Fruit fly (Drosophila melanogaster) whole organism, embryonic: ENCODE measurements around the gene CG13084.

Experiments
- CG10959 ChIP-seq: fragments of 200-800 bp; sonication (Bioruptor generic); IDR thresholded peaks from 2 replicates; pipeline ENCODE4 v1.3.6; 2022; ENCODE audit warnings: missing biosample characterization, missing genetic modification characterization
- CG12104 ChIP-seq: fragments of 200-800 bp; sonication (Bioruptor generic); optimal IDR thresholded peaks from 3 replicates; lab custom pipeline; 2016; ENCODE audit warnings: missing biosample characterization, missing genetic modification characterization
- CG12155 ChIP-seq: fragments of 200-800 bp; sonication (Bioruptor generic); optimal IDR thresholded peaks from 3 replicates; lab custom pipeline; 2016; ENCODE audit warnings: missing biosample characterization, missing genetic modification characterization
- CG12769 ChIP-seq: fragments of 200-800 bp; sonication (Bioruptor generic); optimal IDR thresholded peaks from 2 replicates; lab custom pipeline; 2019; ENCODE audit warnings: missing biosample characterization, mild to moderate bottlenecking, missing genetic modification characterization, moderate library complexity
- CG14014 ChIP-seq: fragments of 200-800 bp; sonication (Bioruptor generic); IDR thresholded peaks from 2 replicates; pipeline ENCODE4 v1.3.6; 2022; ENCODE audit warnings: missing biosample characterization, missing genetic modification characterization
- CG14050 ChIP-seq: fragments of 200-800 bp; sonication (Bioruptor generic); IDR thresholded peaks from 3 replicates; pipeline ENCODE4 v1.3.6; 2022; ENCODE audit warnings: missing biosample characterization, missing genetic modification characterization
- CG14441 ChIP-seq: fragments of 200-800 bp; sonication (Bioruptor generic); IDR thresholded peaks from 2 replicates; pipeline ENCODE4 v1.3.6; 2022; ENCODE audit warnings: missing biosample characterization, missing genetic modification characterization
- CG14965 ChIP-seq: fragments of 200-800 bp; sonication (Bioruptor generic); optimal IDR thresholded peaks from 2 replicates; lab custom pipeline; 2016; ENCODE audit warnings: missing biosample characterization, missing genetic modification characterization, borderline replicate concordance
- CG1603 ChIP-seq: fragments of 200-800 bp; sonication (Bioruptor generic); optimal IDR thresholded peaks from 2 replicates; lab custom pipeline; 2019; ENCODE audit warnings: missing biosample characterization, mild to moderate bottlenecking, missing genetic modification characterization, moderate library complexity
- CG18476 ChIP-seq: fragments of 200-800 bp; sonication (Bioruptor generic); optimal IDR thresholded peaks from 2 replicates; lab custom pipeline; 2016; ENCODE audit warnings: missing biosample characterization, mild to moderate bottlenecking, missing genetic modification characterization
- CG3838 ChIP-seq: fragments of 200-800 bp; sonication (Bioruptor generic); optimal IDR thresholded peaks from 3 replicates; lab custom pipeline; 2016; ENCODE audit warnings: missing biosample characterization, missing genetic modification characterization
- CG4328 ChIP-seq: fragments of 200-800 bp; sonication (Bioruptor generic); optimal IDR thresholded peaks from 3 replicates; lab custom pipeline; 2017; ENCODE audit warnings: missing biosample characterization, missing genetic modification reagents, missing genetic modification characterization
- CG4360 ChIP-seq: fragments of 200-800 bp; sonication (Bioruptor generic); IDR thresholded peaks from 2 replicates; pipeline ENCODE4 v1.3.6; 2022; ENCODE audit warnings: missing biosample characterization, missing genetic modification characterization
- CG4404 ChIP-seq: fragments of 200-800 bp; sonication (Bioruptor generic); IDR thresholded peaks from 2 replicates; pipeline ENCODE4 v1.3.6; 2022; ENCODE audit warnings: missing biosample characterization, missing genetic modification characterization
- CG4820 ChIP-seq: fragments of 200-800 bp; sonication (Bioruptor generic); optimal IDR thresholded peaks from 3 replicates; lab custom pipeline; 2016; ENCODE audit warnings: missing biosample characterization, missing genetic modification characterization
- CG6254 ChIP-seq: fragments of 200-800 bp; sonication (Bioruptor generic); optimal IDR thresholded peaks from 3 replicates; lab custom pipeline; 2017; ENCODE audit warnings: mild to moderate bottlenecking, missing biosample characterization, missing genetic modification reagents, missing genetic modification characterization
- CG7745 ChIP-seq: fragments of 200-800 bp; sonication (Bioruptor generic); optimal IDR thresholded peaks from 2 replicates; lab custom pipeline; 2018; ENCODE audit warnings: missing biosample characterization, mild to moderate bottlenecking, missing genetic modification characterization, moderate library complexity
- CG8765 ChIP-seq: fragments of 200-800 bp; sonication (Bioruptor generic); IDR thresholded peaks from 2 replicates; pipeline ENCODE4 v1.3.6; 2022; ENCODE audit warnings: missing biosample characterization, missing genetic modification characterization
- CG9215 ChIP-seq: fragments of 200-800 bp; sonication (Bioruptor generic); IDR thresholded peaks from 2 replicates; pipeline ENCODE4 v1.3.6; 2022; ENCODE audit warnings: missing biosample characterization, missing genetic modification characterization
- CkIIα-i1 ChIP-seq: fragments of 200-800 bp; sonication (Bioruptor generic); IDR thresholded peaks from 2 replicates; pipeline ENCODE4 v1.3.6; 2022; ENCODE audit warnings: missing biosample characterization, missing genetic modification characterization
- Dek ChIP-seq: fragments of 200-800 bp; sonication (Bioruptor generic); optimal IDR thresholded peaks from 3 replicates; lab custom pipeline; 2019; ENCODE audit warnings: missing biosample characterization, mild to moderate bottlenecking, missing genetic modification characterization, moderate library complexity
- Ets65A ChIP-seq: fragments of 200-800 bp; sonication (Bioruptor generic); peaks from one replicate; lab custom pipeline; 2016; ENCODE audit warnings: missing biosample characterization, missing genetic modification characterization
- Gug ChIP-seq: fragments of 200-800 bp; sonication (Bioruptor generic); IDR thresholded peaks from 4 replicates; pipeline ENCODE4 v1.3.6; 2022; ENCODE audit warnings: missing biosample characterization, missing genetic modification characterization
- HLH54F ChIP-seq: fragments of 200-800 bp; sonication (Bioruptor generic); optimal IDR thresholded peaks from 3 replicates; lab custom pipeline; 2016; ENCODE audit warnings: missing biosample characterization, missing genetic modification characterization
- MESR4 ChIP-seq: fragments of 200-800 bp; sonication (Bioruptor generic); optimal IDR thresholded peaks from 2 replicates; lab custom pipeline; 2018; ENCODE audit warnings: missing biosample characterization, mild to moderate bottlenecking, missing genetic modification characterization, moderate library complexity
- Neu2 ChIP-seq: fragments of 200-800 bp; sonication (Bioruptor generic); optimal IDR thresholded peaks from 3 replicates; lab custom pipeline; 2016; ENCODE audit warnings: missing biosample characterization, missing genetic modification characterization, borderline replicate concordance
- Ptx1 ChIP-seq: fragments of 200-800 bp; sonication (Bioruptor generic); IDR thresholded peaks from 2 replicates; pipeline ENCODE4 v1.3.6; 2022; ENCODE audit warnings: missing biosample characterization, missing genetic modification characterization
- ab ChIP-seq: fragments of 200-800 bp; sonication (Bioruptor generic); optimal IDR thresholded peaks from 2 replicates; lab custom pipeline; 2016; ENCODE audit warnings: missing biosample characterization, missing genetic modification characterization
- ac ChIP-seq: fragments of 200-800 bp; sonication (Bioruptor generic); optimal IDR thresholded peaks from 3 replicates; lab custom pipeline; 2017; ENCODE audit warnings: missing biosample characterization, mild to moderate bottlenecking, missing genetic modification characterization
- ara ChIP-seq: fragments of 200-800 bp; sonication (Bioruptor generic); IDR thresholded peaks from 2 replicates; pipeline ENCODE4 v1.3.6; 2022; ENCODE audit warnings: missing biosample characterization, missing genetic modification characterization
- ash1 ChIP-seq: fragments of 200-800 bp; sonication (Bioruptor generic); optimal IDR thresholded peaks from 2 replicates; lab custom pipeline; 2018; ENCODE audit warnings: missing biosample characterization, mild to moderate bottlenecking, missing genetic modification characterization
- ci ChIP-seq: fragments of 200-800 bp; sonication (Bioruptor generic); IDR thresholded peaks from 3 replicates; pipeline ENCODE4 v1.3.6; 2022; ENCODE audit warnings: missing biosample characterization, missing genetic modification characterization
- da ChIP-seq: fragments of 200-800 bp; sonication (Bioruptor generic); optimal IDR thresholded peaks from 2 replicates; lab custom pipeline; 2016; ENCODE audit warnings: missing biosample characterization, missing genetic modification characterization
- disco-r ChIP-seq: fragments of 200-800 bp; sonication (Bioruptor generic); optimal IDR thresholded peaks from 2 replicates; lab custom pipeline; 2016; ENCODE audit warnings: missing biosample characterization, missing genetic modification characterization
- dysf ChIP-seq: fragments of 200-800 bp; sonication (Bioruptor generic); IDR thresholded peaks from 3 replicates; pipeline ENCODE4 v1.3.6; 2022; ENCODE audit warnings: missing biosample characterization, missing genetic modification characterization
- emc ChIP-seq: fragments of 200-800 bp; sonication (Bioruptor generic); optimal IDR thresholded peaks from 2 replicates; lab custom pipeline; 2016; ENCODE audit warnings: missing biosample characterization, missing genetic modification characterization
- ems ChIP-seq: fragments of 200-800 bp; sonication (Bioruptor generic); optimal IDR thresholded peaks from 3 replicates; lab custom pipeline; 2016; ENCODE audit warnings: missing biosample characterization, missing genetic modification characterization
- fd64A ChIP-seq: fragments of 200-800 bp; sonication (Bioruptor generic); optimal IDR thresholded peaks from 3 replicates; lab custom pipeline; 2018; ENCODE audit warnings: missing biosample characterization, mild to moderate bottlenecking, missing genetic modification characterization
- fru ChIP-seq: fragments of >200 bp; optimal IDR thresholded peaks from 2 replicates; lab custom pipeline; 2017
- hb ChIP-seq: fragments of 200-800 bp; sonication (Bioruptor generic); IDR thresholded peaks from 3 replicates; pipeline ENCODE4 v1.3.6; 2022; ENCODE audit warnings: missing biosample characterization, missing genetic modification characterization; ENCODE audit not compliant: partially characterized antibody
- lov ChIP-seq, 2 experiments: fragments of 200-800 bp in 1 of 2; fragments of >200 bp in 1 of 2; sonication (Bioruptor generic) in 1 of 2; IDR thresholded peaks in 1 of 2; optimal IDR thresholded peaks in 1 of 2; 2 replicates in 1 of 2; 3 replicates in 1 of 2; pipeline versions ENCODE4 v1.3.6 to Lab custom; 2017 to 2022; ENCODE audit warnings: missing biosample characterization in 1 of 2, missing genetic modification characterization in 1 of 2
- nau ChIP-seq: fragments of 200-800 bp; sonication (Bioruptor generic); optimal IDR thresholded peaks from 3 replicates; lab custom pipeline; 2017; ENCODE audit warnings: missing biosample characterization, mild to moderate bottlenecking, missing genetic modification characterization, missing genetic modification reagents
- pan ChIP-seq, 4 experiments: fragments of >200 bp in 3 of 4; fragments of 200-800 bp in 1 of 4; sonication (Bioruptor generic) in 1 of 4; optimal IDR thresholded peaks in 3 of 4; IDR thresholded peaks in 1 of 4; 2 replicates each; pipeline versions ENCODE4 v1.3.6 to Lab custom; 2017 to 2022; ENCODE audit warnings: missing biosample characterization in 2 of 4, missing genetic modification characterization in 2 of 4, mixed read lengths in 1 of 4
- pum ChIP-seq: fragments of 200-800 bp; sonication (Bioruptor generic); optimal IDR thresholded peaks from 2 replicates; lab custom pipeline; 2016; ENCODE audit warnings: missing biosample characterization, missing genetic modification characterization
- ranshi ChIP-seq: fragments of 200-800 bp; sonication (Bioruptor generic); IDR thresholded peaks from 2 replicates; pipeline ENCODE4 v1.3.6; 2022; ENCODE audit warnings: missing biosample characterization, missing genetic modification characterization
- sens-2 ChIP-seq: fragments of 200-800 bp; sonication (Bioruptor generic); IDR thresholded peaks from 2 replicates; pipeline ENCODE4 v1.3.6; 2022; ENCODE audit warnings: missing biosample characterization, missing genetic modification characterization
- stwl ChIP-seq: fragments of 200-800 bp; sonication (Bioruptor generic); optimal IDR thresholded peaks from 3 replicates; lab custom pipeline; 2018; ENCODE audit warnings: missing biosample characterization, mild to moderate bottlenecking, missing genetic modification characterization, moderate library complexity
- tgo ChIP-seq: fragments of 200-800 bp; sonication (Bioruptor generic); IDR thresholded peaks from 3 replicates; pipeline ENCODE4 v1.3.6; 2022; ENCODE audit warnings: missing biosample characterization, missing genetic modification characterization
- twi ChIP-seq: fragments of 200-800 bp; optimal IDR thresholded peaks from 2 replicates; lab custom pipeline; 2019; ENCODE audit warnings: missing biosample characterization, mild to moderate bottlenecking, missing genetic modification characterization, moderate library complexity

CG13084 gene

dm6 chr2L:19517154-19517814 lies 32.6 kb downstream of the CG13084 start, which contains the start of gene Hasp (continued):
- TF ChIP-seq CG6254 (peak; percentile 53), sens-2 (GFP tag; lab: Robert Waterston, UW) (no peak), CG4328 (GFP tag; lab: Kevin White, UChicago) (no peak), CG3838 (GFP tag; lab: Kevin White, UChicago) (no peak), CG4360 (no peak), CG12155 (peak; percentile 14), tgo (GFP tag; lab: Robert Waterston, UW) (peak; percentile 67; the same call in 2 of the 3 replicates), Dek (tag; lab: Kevin White, UChicago) (peak; percentile 18), CG4820 (GFP tag; lab: Kevin White, UChicago) (peak; percentile 58), CkIIα-i1 (GFP tag; lab: Robert Waterston, UW) (no peak), Gug (GFP tag; lab: Robert Waterston, UW) (peak; percentile 45; the same call in 2 of the 4 replicates), CG1603 (tag; lab: Kevin White, UChicago) (peak; percentile 37), lov (optimal IDR thresholded peaks at IDR 0.05; lab: Kevin White, UChicago) (no peak), lov (GFP tag; IDR thresholded peaks at IDR 0.05; lab: Robert Waterston, UW) (no peak), CG7745 (tag; lab: Kevin White, UChicago) (no peak), CG14050 (GFP tag; lab: Robert Waterston, UW) (peak; percentile 9; the same call in 1 of the 3 replicates), Ptx1 (peak; percentile 51), CG10959 (no peak), CG12104 (GFP tag; lab: Kevin White, UChicago) (peak; percentile 36), nau (GFP tag; lab: Kevin White, UChicago) (no peak), pum (no peak), CG14441 (GFP tag; lab: Robert Waterston, UW) (peak; percentile 53; the same call in 1 of the 2 replicates), ems (peak; percentile 49), CG18476 (peak; percentile 42), CG9215 (GFP tag; lab: Robert Waterston, UW) (no peak), ci (GFP tag; lab: Robert Waterston, UW) (peak; percentile 71; the same call in 2 of the 3 replicates), ab (no peak), CG12769 (no peak), CG14014 (GFP tag; lab: Robert Waterston, UW) (peak; percentile 63; the same call in 1 of the 2 replicates), twi (no peak), ac (GFP tag; lab: Kevin White, UChicago) (no peak), Ets65A (GFP tag; lab: Kevin White, UChicago) (peak; percentile 92), disco-r (GFP tag; lab: Kevin White, UChicago) (no peak), stwl (tag; lab: Kevin White, UChicago) (peak; percentile 73), dysf (peak; percentile 58; the same call in 1 of the 3 replicates), hb (peak; percentile 89), ara (GFP tag; lab: Robert Waterston, UW) (peak; percentile 44; the same call in 1 of the 2 replicates), HLH54F (GFP tag; lab: Kevin White, UChicago) (no peak), CG8765 (GFP tag; lab: Robert Waterston, UW) (no peak), ranshi (peak; percentile 33; the same call in 1 of the 2 replicates), pan (optimal IDR thresholded peaks at IDR 0.05; lab: Kevin White, UChicago) (no peak), pan (GFP tag; optimal IDR thresholded peaks at IDR 0.05 in 1 of 2, IDR thresholded peaks at IDR 0.05 in 1 of 2) (peak in 1 of 2 experiments; percentile 65), fd64A (GFP tag; lab: Kevin White, UChicago) (no peak), MESR4 (no peak), ash1 (GFP tag; lab: Kevin White, UChicago) (no peak), da (no peak), emc (GFP tag; lab: Kevin White, UChicago) (no peak), fru (lab: Kevin White, UChicago) (no peak), CG4404 (GFP tag; lab: Robert Waterston, UW) (no peak), Neu2 (GFP tag; lab: Kevin White, UChicago) (no peak), CG14965 (GFP tag; lab: Kevin White, UChicago) (no peak)
